Fruit fly (Drosophila melanogaster) whole organism, embryonic: Measurements from ENCODE around the gene eas.

Source experiments
- Atf6 ChIP-seq: fragments of 200-800 bp; sonication (Bioruptor generic); IDR thresholded peaks from 2 replicates; pipeline ENCODE4 v1.3.6; 2022; ENCODE audit warnings: missing biosample characterization, missing genetic modification characterization
- CG10267 ChIP-seq: fragments of 200-800 bp; sonication (Bioruptor generic); optimal IDR thresholded peaks from 2 replicates; lab custom pipeline; 2018; ENCODE audit warnings: missing biosample characterization, mild to moderate bottlenecking, missing genetic modification characterization, moderate library complexity
- CG11695 ChIP-seq: fragments of 200-800 bp; sonication (Bioruptor generic); IDR thresholded peaks from 3 replicates; pipeline ENCODE4 v1.3.6; 2022; ENCODE audit warnings: missing biosample characterization, missing genetic modification characterization
- CG12236 ChIP-seq: fragments of 200-800 bp; sonication (Bioruptor generic); optimal IDR thresholded peaks from 2 replicates; lab custom pipeline; 2016; ENCODE audit warnings: missing biosample characterization, missing genetic modification characterization
- CG12391 ChIP-seq: fragments of 200-800 bp; sonication (Bioruptor generic); optimal IDR thresholded peaks from 3 replicates; lab custom pipeline; 2018; ENCODE audit warnings: missing biosample characterization, mild to moderate bottlenecking, missing genetic modification characterization, moderate library complexity
- CG13296 ChIP-seq: fragments of 200-800 bp; sonication (Bioruptor generic); optimal IDR thresholded peaks from 3 replicates; lab custom pipeline; 2018; ENCODE audit warnings: missing biosample characterization, mild to moderate bottlenecking, missing genetic modification characterization
- CG13775 ChIP-seq: fragments of 200-800 bp; sonication (Bioruptor generic); optimal IDR thresholded peaks from 3 replicates; lab custom pipeline; 2017; ENCODE audit warnings: missing biosample characterization, mild to moderate bottlenecking, missing genetic modification characterization
- CG17359 ChIP-seq: fragments of 200-800 bp; sonication (Bioruptor generic); optimal IDR thresholded peaks from 3 replicates; lab custom pipeline; 2018; ENCODE audit warnings: missing biosample characterization, mild to moderate bottlenecking, missing genetic modification characterization, moderate library complexity
- CG17385 ChIP-seq: fragments of 200-800 bp; sonication (Bioruptor generic); optimal IDR thresholded peaks from 3 replicates; lab custom pipeline; 2018; ENCODE audit warnings: missing biosample characterization, mild to moderate bottlenecking, missing genetic modification characterization
- CG30020 ChIP-seq: fragments of 200-800 bp; optimal IDR thresholded peaks from 2 replicates; lab custom pipeline; 2019; ENCODE audit warnings: missing biosample characterization, mild to moderate bottlenecking, missing genetic modification characterization, moderate library complexity
- CG3407 ChIP-seq: fragments of 200-800 bp; sonication (Bioruptor generic); optimal IDR thresholded peaks from 2 replicates; lab custom pipeline; 2018; ENCODE audit warnings: missing biosample characterization, mild to moderate bottlenecking, missing genetic modification characterization
- CG3838 ChIP-seq: fragments of 200-800 bp; sonication (Bioruptor generic); optimal IDR thresholded peaks from 3 replicates; lab custom pipeline; 2016; ENCODE audit warnings: missing biosample characterization, missing genetic modification characterization
- CG7839 ChIP-seq: fragments of 200-800 bp; sonication (Bioruptor generic); optimal IDR thresholded peaks from 3 replicates; lab custom pipeline; 2018; ENCODE audit warnings: missing biosample characterization, mild to moderate bottlenecking, missing genetic modification characterization, moderate library complexity
- CG7987 ChIP-seq: fragments of 200-800 bp; sonication (Bioruptor generic); optimal IDR thresholded peaks from 2 replicates; lab custom pipeline; 2018; ENCODE audit warnings: missing biosample characterization, mild to moderate bottlenecking, missing genetic modification characterization, moderate library complexity
- CG8089 ChIP-seq: fragments of 200-800 bp; sonication (Bioruptor generic); optimal IDR thresholded peaks from 3 replicates; lab custom pipeline; 2016; ENCODE audit warnings: missing biosample characterization, missing genetic modification characterization
- CG8478 ChIP-seq: fragments of >200 bp; optimal IDR thresholded peaks from 2 replicates; lab custom pipeline; 2018
- CG9215 ChIP-seq: fragments of 200-800 bp; sonication (Bioruptor generic); IDR thresholded peaks from 2 replicates; pipeline ENCODE4 v1.3.6; 2022; ENCODE audit warnings: missing biosample characterization, missing genetic modification characterization
- CG9817 ChIP-seq: fragments of 200-800 bp; sonication (Bioruptor generic); optimal IDR thresholded peaks from 2 replicates; lab custom pipeline; 2018; ENCODE audit warnings: missing biosample characterization, mild to moderate bottlenecking, missing genetic modification characterization, moderate library complexity
- Dad ChIP-seq: fragments of 200-800 bp; sonication (Bioruptor generic); optimal IDR thresholded peaks from 3 replicates; lab custom pipeline; 2016; ENCODE audit warnings: missing biosample characterization, missing genetic modification characterization
- Dek ChIP-seq: fragments of 200-800 bp; sonication (Bioruptor generic); optimal IDR thresholded peaks from 3 replicates; lab custom pipeline; 2019; ENCODE audit warnings: missing biosample characterization, mild to moderate bottlenecking, missing genetic modification characterization, moderate library complexity
- Doc3 ChIP-seq: fragments of 200-800 bp; sonication (Bioruptor generic); IDR thresholded peaks from 3 replicates; pipeline ENCODE4 v1.3.6; 2022; ENCODE audit warnings: missing biosample characterization, missing genetic modification characterization; ENCODE audit not compliant: partially characterized antibody
- H15 ChIP-seq: fragments of 200-800 bp; sonication (Bioruptor generic); IDR thresholded peaks from 3 replicates; pipeline ENCODE4 v1.3.6; 2022; ENCODE audit warnings: missing biosample characterization, missing genetic modification characterization
- Hmx ChIP-seq: fragments of 200-800 bp; sonication (Bioruptor generic); optimal IDR thresholded peaks from 2 replicates; lab custom pipeline; 2016; ENCODE audit warnings: missing biosample characterization, missing genetic modification characterization
- Jarid2 ChIP-seq: fragments of 200-800 bp; sonication (Bioruptor generic); optimal IDR thresholded peaks from 3 replicates; lab custom pipeline; 2017; ENCODE audit warnings: mild to moderate bottlenecking, missing biosample characterization, missing genetic modification reagents, missing genetic modification characterization
- MBD-R2 ChIP-seq: fragments of 200-800 bp; sonication (Bioruptor generic); IDR thresholded peaks from 2 replicates; pipeline ENCODE4 v1.3.6; 2022; ENCODE audit warnings: missing biosample characterization, missing genetic modification characterization
- MTF-1 ChIP-seq: fragments of 200-800 bp; sonication (Bioruptor generic); optimal IDR thresholded peaks from 2 replicates; lab custom pipeline; 2018; ENCODE audit warnings: missing biosample characterization, mild to moderate bottlenecking, missing genetic modification characterization, borderline replicate concordance
- Opbp ChIP-seq: fragments of 200-800 bp; sonication (Bioruptor generic); IDR thresholded peaks from 3 replicates; pipeline ENCODE4 v1.3.6; 2022; ENCODE audit warnings: missing biosample characterization, missing genetic modification characterization; ENCODE audit not compliant: partially characterized antibody
- Scr ChIP-seq: fragments of 200-800 bp; sonication (Bioruptor generic); IDR thresholded peaks from 2 replicates; pipeline ENCODE4 v1.3.6; 2022; ENCODE audit warnings: missing biosample characterization, missing genetic modification characterization; ENCODE audit not compliant: partially characterized antibody
- al ChIP-seq: fragments of 200-800 bp; sonication (Bioruptor generic); IDR thresholded peaks from 2 replicates; pipeline ENCODE4 v1.3.6; 2022; ENCODE audit warnings: missing biosample characterization, missing genetic modification characterization
- amos ChIP-seq: fragments of 200-800 bp; sonication (Bioruptor generic); IDR thresholded peaks from 2 replicates; pipeline ENCODE4 v1.3.6; 2022; ENCODE audit warnings: missing biosample characterization, missing genetic modification characterization; ENCODE audit not compliant: partially characterized antibody
- bbx ChIP-seq: fragments of 200-800 bp; sonication (Bioruptor generic); IDR thresholded peaks from 2 replicates; pipeline ENCODE4 v1.3.6; 2022; ENCODE audit warnings: missing biosample characterization, missing genetic modification characterization; ENCODE audit not compliant: partially characterized antibody
- cato ChIP-seq: fragments of 200-800 bp; sonication (Bioruptor generic); optimal IDR thresholded peaks from 2 replicates; lab custom pipeline; 2016; ENCODE audit warnings: missing biosample characterization, missing genetic modification characterization, borderline replicate concordance
- en ChIP-seq: fragments of 200-800 bp; sonication (Bioruptor generic); optimal IDR thresholded peaks from 2 replicates; lab custom pipeline; 2016; ENCODE audit warnings: missing biosample characterization, missing genetic modification characterization
- gce ChIP-seq: fragments of 200-800 bp; sonication (Bioruptor generic); IDR thresholded peaks from 3 replicates; pipeline ENCODE4 v1.3.6; 2022; ENCODE audit warnings: missing biosample characterization, missing genetic modification characterization
- gsb ChIP-seq: fragments of 200-800 bp; sonication (Bioruptor generic); IDR thresholded peaks from 2 replicates; pipeline ENCODE4 v1.3.6; 2022; ENCODE audit warnings: missing biosample characterization, missing genetic modification characterization
- hb ChIP-seq: fragments of 200-800 bp; sonication (Bioruptor generic); IDR thresholded peaks from 3 replicates; pipeline ENCODE4 v1.3.6; 2022; ENCODE audit warnings: missing biosample characterization, missing genetic modification characterization; ENCODE audit not compliant: partially characterized antibody
- insv ChIP-seq, 2 experiments: fragments of 200-800 bp; sonication (Bioruptor generic); optimal IDR thresholded peaks; 3 replicates each; lab custom pipeline; 2016 to 2018; ENCODE audit warnings: missing biosample characterization in 2 of 2, missing genetic modification characterization in 2 of 2
- klu ChIP-seq: fragments of 200-800 bp; sonication (Bioruptor generic); IDR thresholded peaks from 2 replicates; pipeline ENCODE4 v1.3.6; 2022; ENCODE audit warnings: missing biosample characterization, missing genetic modification characterization
- maf-S ChIP-seq: fragments of 200-800 bp; sonication (Bioruptor generic); optimal IDR thresholded peaks from 2 replicates; lab custom pipeline; 2016; ENCODE audit warnings: missing biosample characterization, missing genetic modification characterization
- mam ChIP-seq: fragments of 200-800 bp; sonication (Bioruptor generic); optimal IDR thresholded peaks from 3 replicates; lab custom pipeline; 2016; ENCODE audit warnings: missing biosample characterization, missing genetic modification characterization
- oc ChIP-seq: fragments of 200-800 bp; sonication (Bioruptor generic); optimal IDR thresholded peaks from 2 replicates; lab custom pipeline; 2018; ENCODE audit warnings: missing biosample characterization, mild to moderate bottlenecking, missing genetic modification characterization, moderate library complexity
- p53 ChIP-seq: fragments of 200-800 bp; sonication (Bioruptor generic); optimal IDR thresholded peaks from 2 replicates; lab custom pipeline; 2016; ENCODE audit warnings: missing biosample characterization, missing genetic modification characterization
- pita ChIP-seq: fragments of 200-800 bp; sonication (Bioruptor generic); optimal IDR thresholded peaks from 2 replicates; lab custom pipeline; 2017; ENCODE audit warnings: missing biosample characterization, mild to moderate bottlenecking, missing genetic modification characterization
- row ChIP-seq: fragments of 200-800 bp; sonication (Bioruptor generic); IDR thresholded peaks from 3 replicates; pipeline ENCODE4 v1.3.6; 2022; ENCODE audit warnings: missing biosample characterization, missing genetic modification characterization
- scrt ChIP-seq: fragments of 200-800 bp; sonication (Bioruptor generic); optimal IDR thresholded peaks from 2 replicates; lab custom pipeline; 2018; ENCODE audit warnings: missing biosample characterization, mild to moderate bottlenecking, missing genetic modification characterization, moderate library complexity
- sim ChIP-seq: fragments of 200-800 bp; sonication (Bioruptor generic); IDR thresholded peaks from 2 replicates; pipeline ENCODE4 v1.3.6; 2022; ENCODE audit warnings: missing biosample characterization, missing genetic modification characterization
- sisA ChIP-seq: fragments of 200-800 bp; sonication (Bioruptor generic); IDR thresholded peaks from 2 replicates; pipeline ENCODE4 v1.3.6; 2022; ENCODE audit warnings: missing biosample characterization, missing genetic modification characterization
- stc ChIP-seq: fragments of 200-800 bp; sonication (Bioruptor generic); IDR thresholded peaks from 2 replicates; pipeline ENCODE4 v1.3.6; 2022; ENCODE audit warnings: missing biosample characterization, missing genetic modification characterization
- tio ChIP-seq: fragments of 200-800 bp; sonication (Bioruptor generic); optimal IDR thresholded peaks from 2 replicates; lab custom pipeline; 2017; ENCODE audit warnings: missing biosample characterization, missing genetic modification characterization, inconsistent platforms
- tx ChIP-seq: fragments of 200-800 bp; sonication (Bioruptor generic); optimal IDR thresholded peaks from 2 replicates; lab custom pipeline; 2016; ENCODE audit warnings: missing biosample characterization, missing genetic modification characterization
- zen ChIP-seq: fragments of 200-800 bp; sonication (Bioruptor generic); optimal IDR thresholded peaks from 3 replicates; lab custom pipeline; 2018; ENCODE audit warnings: missing biosample characterization, mild to moderate bottlenecking, missing genetic modification characterization, moderate library complexity
- zf30C ChIP-seq: fragments of 200-800 bp; sonication (Bioruptor generic); optimal IDR thresholded peaks from 3 replicates; lab custom pipeline; 2018; ENCODE audit warnings: missing biosample characterization, mild to moderate bottlenecking, missing genetic modification characterization

eas gene

dm6 chrX:16285186-16285585, 7.1 kb downstream of the eas start (continued):
- TF ChIP-seq Jarid2: no peak
- no peak for TF ChIP-seq gce
- no peak for TF ChIP-seq pita (GFP tag; lab: Kevin White, UChicago)
- TF ChIP-seq Dek (tag; lab: Kevin White, UChicago): no peak
- no peak for TF ChIP-seq maf-S (GFP tag; lab: Kevin White, UChicago)
- no peak for TF ChIP-seq CG30020 (tag; lab: Kevin White, UChicago)
- TF ChIP-seq H15 (GFP tag; lab: Robert Waterston, UW): no peak
- TF ChIP-seq MBD-R2 (GFP tag; lab: Robert Waterston, UW): no peak
- TF ChIP-seq CG3407 (GFP tag; lab: Kevin White, UChicago): no peak
- no peak for TF ChIP-seq insv (GFP tag; optimal IDR thresholded peaks at IDR 0.05; lab: Kevin White, UChicago)
- no peak for TF ChIP-seq amos
- no peak for TF ChIP-seq Dad
- no peak for TF ChIP-seq oc (tag; lab: Kevin White, UChicago)
- no peak for TF ChIP-seq CG3838 (GFP tag; lab: Kevin White, UChicago)
- no peak for TF ChIP-seq CG8089 (GFP tag; lab: Kevin White, UChicago)
- TF ChIP-seq zen (tag; lab: Kevin White, UChicago): no peak
- 0 out of 2 replicates have a peak, but pooled peaks have one; percentile 37 for TF ChIP-seq Atf6
- TF ChIP-seq CG7987 (GFP tag; lab: Kevin White, UChicago): no peak
- no peak for TF ChIP-seq al (GFP tag; lab: Robert Waterston, UW)
- no peak for TF ChIP-seq stc
- no peak for TF ChIP-seq bbx (GFP tag; lab: Robert Waterston, UW)
- no peak for TF ChIP-seq CG8478
- TF ChIP-seq CG7839 (tag; lab: Kevin White, UChicago): peak; percentile 36
- no peak for TF ChIP-seq hb
- peak; percentile 14 for TF ChIP-seq CG13296 (GFP tag; lab: Kevin White, UChicago)
- TF ChIP-seq row (GFP tag; lab: Robert Waterston, UW): peak; percentile 77
- TF ChIP-seq cato (GFP tag; lab: Kevin White, UChicago): no peak
- TF ChIP-seq CG17359 (tag; lab: Kevin White, UChicago): peak; percentile 20
- TF ChIP-seq CG11695 (GFP tag; lab: Robert Waterston, UW): no peak
- TF ChIP-seq CG9817 (tag; lab: Kevin White, UChicago): no peak
- peak; percentile 14 for TF ChIP-seq CG10267 (tag; lab: Kevin White, UChicago)
- no peak for TF ChIP-seq gsb (GFP tag; lab: Robert Waterston, UW)
- no peak for TF ChIP-seq en (GFP tag; lab: Kevin White, UChicago)
- no peak for TF ChIP-seq Scr
- TF ChIP-seq sisA (GFP tag; lab: Robert Waterston, UW): no peak
- no peak for TF ChIP-seq CG13775 (GFP tag; lab: Kevin White, UChicago)
- no peak for TF ChIP-seq zf30C (GFP tag; lab: Kevin White, UChicago)
- no peak for TF ChIP-seq scrt (GFP tag; lab: Kevin White, UChicago)
- no peak for TF ChIP-seq mam (GFP tag; lab: Kevin White, UChicago)
- no peak for TF ChIP-seq Doc3 (GFP tag; lab: Robert Waterston, UW)
- TF ChIP-seq Opbp (GFP tag; lab: Robert Waterston, UW): no peak
- no peak for TF ChIP-seq MTF-1
- no peak for TF ChIP-seq CG12236
- no peak for TF ChIP-seq sim
- TF ChIP-seq tio (GFP tag; lab: Kevin White, UChicago): no peak
- no peak for TF ChIP-seq klu (GFP tag; lab: Robert Waterston, UW)
- peak; percentile 29 for TF ChIP-seq CG17385 (GFP tag; lab: Kevin White, UChicago)
- no peak for TF ChIP-seq Hmx (GFP tag; lab: Kevin White, UChicago)
- no peak for TF ChIP-seq CG9215
- peak; percentile 42 for TF ChIP-seq CG12391
- TF ChIP-seq tx (GFP tag; lab: Kevin White, UChicago): no peak
- no peak for TF ChIP-seq p53 (GFP tag; lab: Kevin White, UChicago)
